Worm (Caenorhabditis elegans) whole organism, early embryonic: Measurements from ENCODE around the gene srt-54.

Experiments
- B0310.2 ChIP-seq: sonication (generic microtip); optimal IDR thresholded peaks from 2 replicates; lab custom pipeline; 2016; ENCODE audit warnings: mild to moderate bottlenecking, missing genetic modification characterization, missing compliant biosample characterization
- aly-1 ChIP-seq: sonication (generic microtip); optimal IDR thresholded peaks from 2 replicates; lab custom pipeline; 2016; ENCODE audit warnings: missing genetic modification characterization, missing compliant biosample characterization
- ama-1 ChIP-seq: fragments of 150-350 bp; optimal IDR thresholded peaks from 2 replicates; lab custom pipeline; 2014
- hnd-1 ChIP-seq: sonication (generic microtip); optimal IDR thresholded peaks from 2 replicates; lab custom pipeline; 2016; ENCODE audit warnings: missing genetic modification characterization, missing compliant biosample characterization
- tbx-11 ChIP-seq: fragments of 200-800 bp; sonication (Bioruptor generic); IDR thresholded peaks from 2 replicates; pipeline ENCODE4 v1.3.6; 2022; ENCODE audit warnings: missing genetic modification characterization, missing compliant biosample characterization
- tra-4 ChIP-seq: sonication (generic microtip); optimal IDR thresholded peaks from 2 replicates; lab custom pipeline; 2017; ENCODE audit warnings: missing genetic modification characterization, missing compliant biosample characterization

DNA sequence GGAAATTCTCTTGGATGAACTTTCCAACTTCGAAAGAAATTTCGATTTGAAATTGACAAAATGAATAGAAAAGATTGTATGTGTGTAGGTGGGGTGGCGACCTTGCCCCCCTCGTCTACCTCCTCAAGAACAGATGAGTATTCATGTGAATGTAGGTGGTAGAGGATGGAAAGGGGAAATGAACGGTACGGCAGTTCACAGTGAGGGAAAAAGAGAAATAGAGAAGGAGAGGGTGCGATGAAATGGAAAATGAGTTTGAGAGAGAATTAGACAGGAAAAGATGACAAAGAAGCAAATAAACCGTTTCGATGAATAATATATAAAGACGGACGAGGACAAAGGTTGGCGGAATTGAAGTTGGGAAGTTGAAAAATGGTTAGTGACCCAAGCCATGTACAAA is 5.0 kb downstream of the srt-54 start:
- TF ChIP-seq B0310.2 (tag; lab: Kevin White, UChicago) = no peak
- no peak for TF ChIP-seq tra-4 (tag; lab: Kevin White, UChicago)
- no peak for TF ChIP-seq ama-1 (lab: Kevin White, UChicago)
- TF ChIP-seq aly-1 = no peak
- no peak for TF ChIP-seq hnd-1 (tag; lab: Kevin White, UChicago)
- no peak for TF ChIP-seq tbx-11 (GFP tag; lab: Robert Waterston, UW)
